Fruit fly (Drosophila melanogaster) whole organism, embryonic: ENCODE data around the gene Stat92E.
A peak's percentile ranks its signal among the peaks of the same experiment; 100 is the strongest.

Experiments
- Ada2b ChIP-seq: fragments of 200-800 bp; sonication (Bioruptor generic); IDR thresholded peaks from 2 replicates; pipeline ENCODE4 v1.3.6; 2022; ENCODE audit warnings: missing biosample characterization, missing genetic modification characterization
- CG11247 ChIP-seq: fragments of 200-800 bp; sonication (Bioruptor generic); IDR thresholded peaks from 2 replicates; pipeline ENCODE4 v1.3.6; 2022; ENCODE audit warnings: missing biosample characterization, missing genetic modification characterization
- CG12071 ChIP-seq: fragments of 200-800 bp; sonication (Bioruptor generic); optimal IDR thresholded peaks from 3 replicates; lab custom pipeline; 2018; ENCODE audit warnings: missing biosample characterization, mild to moderate bottlenecking, missing genetic modification characterization
- CG12104 ChIP-seq: fragments of 200-800 bp; sonication (Bioruptor generic); optimal IDR thresholded peaks from 3 replicates; lab custom pipeline; 2016; ENCODE audit warnings: missing biosample characterization, missing genetic modification characterization
- CG14965 ChIP-seq: fragments of 200-800 bp; sonication (Bioruptor generic); optimal IDR thresholded peaks from 2 replicates; lab custom pipeline; 2016; ENCODE audit warnings: missing biosample characterization, missing genetic modification characterization, borderline replicate concordance
- CG15696 ChIP-seq: fragments of 200-800 bp; sonication (Bioruptor generic); optimal IDR thresholded peaks from 2 replicates; lab custom pipeline; 2019; ENCODE audit warnings: missing biosample characterization, mild to moderate bottlenecking, missing genetic modification characterization, moderate library complexity
- CG17385 ChIP-seq: fragments of 200-800 bp; sonication (Bioruptor generic); optimal IDR thresholded peaks from 3 replicates; lab custom pipeline; 2018; ENCODE audit warnings: missing biosample characterization, mild to moderate bottlenecking, missing genetic modification characterization
- CG31224 ChIP-seq: fragments of 200-800 bp; sonication (Bioruptor generic); IDR thresholded peaks from 2 replicates; pipeline ENCODE4 v1.3.6; 2022; ENCODE audit warnings: missing biosample characterization, missing genetic modification characterization
- CG3281 ChIP-seq: fragments of 200-800 bp; sonication (Bioruptor generic); optimal IDR thresholded peaks from 3 replicates; lab custom pipeline; 2017; ENCODE audit warnings: missing biosample characterization, mild to moderate bottlenecking, missing genetic modification characterization
- CG3407 ChIP-seq: fragments of 200-800 bp; sonication (Bioruptor generic); optimal IDR thresholded peaks from 2 replicates; lab custom pipeline; 2018; ENCODE audit warnings: missing biosample characterization, mild to moderate bottlenecking, missing genetic modification characterization
- CG34224 ChIP-seq: fragments of 200-800 bp; sonication (Bioruptor generic); IDR thresholded peaks from 3 replicates; pipeline ENCODE4 v1.3.6; 2022; ENCODE audit warnings: missing biosample characterization, missing genetic modification characterization; ENCODE audit not compliant: partially characterized antibody
- CG5245 ChIP-seq: fragments of 200-800 bp; sonication (Bioruptor generic); optimal IDR thresholded peaks from 3 replicates; lab custom pipeline; 2016; ENCODE audit warnings: missing biosample characterization, missing genetic modification characterization
- CG7928 ChIP-seq: fragments of 200-800 bp; sonication (Bioruptor generic); optimal IDR thresholded peaks from 2 replicates; lab custom pipeline; 2017; ENCODE audit warnings: missing biosample characterization, mild to moderate bottlenecking, missing genetic modification characterization
- CG9437 ChIP-seq: fragments of 200-800 bp; sonication (Bioruptor generic); optimal IDR thresholded peaks from 2 replicates; lab custom pipeline; 2018; ENCODE audit warnings: missing biosample characterization, mild to moderate bottlenecking, missing genetic modification characterization
- Ets97D ChIP-seq: fragments of 200-800 bp; sonication (Bioruptor generic); optimal IDR thresholded peaks from 3 replicates; lab custom pipeline; 2016; ENCODE audit warnings: missing biosample characterization, missing genetic modification characterization
- GATAe ChIP-seq: fragments of 200-800 bp; sonication (Bioruptor generic); conservative IDR thresholded peaks from 2 replicates; pipeline ENCODE4 v1.3.6; 2022; ENCODE audit warnings: missing biosample characterization, missing genetic modification characterization
- H2.0 ChIP-seq: fragments of 200-800 bp; sonication (Bioruptor generic); IDR thresholded peaks from 2 replicates; pipeline ENCODE4 v1.3.6; 2022; ENCODE audit warnings: missing biosample characterization, missing genetic modification characterization
- Hr39 ChIP-seq: fragments of >200 bp; optimal IDR thresholded peaks from 2 replicates; lab custom pipeline; 2017
- Hr78 ChIP-seq, 2 experiments: fragments of 200-800 bp in 1 of 2; fragments of >200 bp in 1 of 2; sonication (Bioruptor generic) in 1 of 2; optimal IDR thresholded peaks; 2 replicates each; lab custom pipeline; 2017 to 2019; ENCODE audit warnings: missing biosample characterization in 2 of 2, missing genetic modification characterization in 2 of 2, mild to moderate bottlenecking in 1 of 2, moderate library complexity in 1 of 2
- Kr ChIP-seq: fragments of 200-800 bp; sonication (Bioruptor generic); optimal IDR thresholded peaks from 2 replicates; lab custom pipeline; 2017; ENCODE audit warnings: missing biosample characterization, mild to moderate bottlenecking, missing genetic modification characterization
- MESR4 ChIP-seq: fragments of 200-800 bp; sonication (Bioruptor generic); optimal IDR thresholded peaks from 2 replicates; lab custom pipeline; 2018; ENCODE audit warnings: missing biosample characterization, mild to moderate bottlenecking, missing genetic modification characterization, moderate library complexity
- Mrtf ChIP-seq: fragments of 200-800 bp; sonication (Bioruptor generic); IDR thresholded peaks from 3 replicates; pipeline ENCODE4 v1.3.6; 2022; ENCODE audit warnings: missing biosample characterization, missing genetic modification characterization
- Oli ChIP-seq: fragments of 200-800 bp; sonication (Bioruptor generic); optimal IDR thresholded peaks from 2 replicates; lab custom pipeline; 2018; ENCODE audit warnings: missing biosample characterization, mild to moderate bottlenecking, missing genetic modification characterization, moderate library complexity
- Optix ChIP-seq: fragments of 200-800 bp; sonication (Bioruptor generic); IDR thresholded peaks from 3 replicates; pipeline ENCODE4 v1.3.6; 2022; ENCODE audit warnings: missing biosample characterization, missing genetic modification characterization
- Rx ChIP-seq: fragments of 200-800 bp; sonication (Bioruptor generic); IDR thresholded peaks from 2 replicates; pipeline ENCODE4 v1.3.6; 2022; ENCODE audit warnings: missing biosample characterization, missing genetic modification characterization
- cas ChIP-seq: fragments of 200-800 bp; sonication (Bioruptor generic); IDR thresholded peaks from 2 replicates; pipeline ENCODE4 v1.3.6; 2022; ENCODE audit warnings: missing biosample characterization, missing genetic modification characterization
- dan ChIP-seq: fragments of 200-800 bp; sonication (Bioruptor generic); IDR thresholded peaks from 2 replicates; pipeline ENCODE4 v1.3.6; 2022; ENCODE audit warnings: missing biosample characterization, missing genetic modification characterization
- danr ChIP-seq: fragments of 200-800 bp; sonication (Bioruptor generic); IDR thresholded peaks from 2 replicates; pipeline ENCODE4 v1.3.6; 2022; ENCODE audit warnings: missing biosample characterization, missing genetic modification characterization
- emc ChIP-seq: fragments of 200-800 bp; sonication (Bioruptor generic); optimal IDR thresholded peaks from 2 replicates; lab custom pipeline; 2016; ENCODE audit warnings: missing biosample characterization, missing genetic modification characterization
- fd96Cb ChIP-seq: fragments of 200-800 bp; sonication (Bioruptor generic); optimal IDR thresholded peaks from 2 replicates; lab custom pipeline; 2018; ENCODE audit warnings: missing biosample characterization, mild to moderate bottlenecking, missing genetic modification characterization, moderate library complexity
- gfzf ChIP-seq: fragments of 200-800 bp; sonication (Bioruptor generic); optimal IDR thresholded peaks from 2 replicates; lab custom pipeline; 2016; ENCODE audit warnings: missing biosample characterization, mild to moderate bottlenecking, missing genetic modification characterization, moderate library complexity
- grau ChIP-seq: fragments of 200-800 bp; optimal IDR thresholded peaks from 3 replicates; lab custom pipeline; 2019; ENCODE audit warnings: missing biosample characterization, mild to moderate bottlenecking, missing genetic modification characterization, moderate library complexity
- hkb ChIP-seq, 2 experiments: fragments of 200-800 bp in 1 of 2; fragments of >200 bp in 1 of 2; sonication (Bioruptor generic) in 1 of 2; IDR thresholded peaks in 1 of 2; optimal IDR thresholded peaks in 1 of 2; 2 replicates each; pipeline versions ENCODE4 v1.3.6 to Lab custom; 2017 to 2022; ENCODE audit warnings: missing biosample characterization in 1 of 2, missing genetic modification characterization in 1 of 2
- inv ChIP-seq: fragments of 200-800 bp; sonication (Bioruptor generic); IDR thresholded peaks from 2 replicates; pipeline ENCODE4 v1.3.6; 2022; ENCODE audit warnings: missing biosample characterization, missing genetic modification characterization; ENCODE audit not compliant: partially characterized antibody
- jing ChIP-seq: fragments of 200-800 bp; sonication (Bioruptor generic); optimal IDR thresholded peaks from 2 replicates; lab custom pipeline; 2018; ENCODE audit warnings: missing biosample characterization, mild to moderate bottlenecking, missing genetic modification characterization
- lola ChIP-seq, 3 experiments: fragments of >200 bp in 2 of 3; fragments of 200-800 bp in 1 of 3; sonication (Bioruptor generic) in 1 of 3; optimal IDR thresholded peaks; 2 replicates each; lab custom pipeline; 2017 to 2019; ENCODE audit warnings: missing biosample characterization in 3 of 3, missing genetic modification characterization in 3 of 3, mild to moderate bottlenecking in 1 of 3, moderate library complexity in 1 of 3
- onecut ChIP-seq: fragments of 200-800 bp; sonication (Bioruptor generic); IDR thresholded peaks from 2 replicates; pipeline ENCODE4 v1.3.6; 2022; ENCODE audit warnings: missing biosample characterization, missing genetic modification characterization
- pan ChIP-seq, 4 experiments: fragments of >200 bp in 3 of 4; fragments of 200-800 bp in 1 of 4; sonication (Bioruptor generic) in 1 of 4; optimal IDR thresholded peaks in 3 of 4; IDR thresholded peaks in 1 of 4; 2 replicates each; pipeline versions ENCODE4 v1.3.6 to Lab custom; 2017 to 2022; ENCODE audit warnings: missing biosample characterization in 2 of 4, missing genetic modification characterization in 2 of 4, mixed read lengths in 1 of 4
- peb ChIP-seq: fragments of 200-800 bp; sonication (Bioruptor generic); IDR thresholded peaks from 2 replicates; pipeline ENCODE4 v1.3.6; 2022; ENCODE audit warnings: missing biosample characterization, missing genetic modification characterization
- pzg ChIP-seq: fragments of 200-800 bp; sonication (Bioruptor generic); optimal IDR thresholded peaks from 3 replicates; lab custom pipeline; 2018; ENCODE audit warnings: missing biosample characterization, mild to moderate bottlenecking, missing genetic modification characterization, moderate library complexity
- sens ChIP-seq: fragments of 200-800 bp; sonication (Bioruptor generic); peaks from one replicate; lab custom pipeline; 2016; ENCODE audit warnings: missing biosample characterization, missing genetic modification characterization
- stc ChIP-seq: fragments of 200-800 bp; sonication (Bioruptor generic); IDR thresholded peaks from 2 replicates; pipeline ENCODE4 v1.3.6; 2022; ENCODE audit warnings: missing biosample characterization, missing genetic modification characterization
- tin ChIP-seq: fragments of 200-800 bp; sonication (Bioruptor generic); optimal IDR thresholded peaks from 3 replicates; lab custom pipeline; 2016; ENCODE audit warnings: missing biosample characterization, missing genetic modification characterization
- tio ChIP-seq: fragments of 200-800 bp; sonication (Bioruptor generic); optimal IDR thresholded peaks from 2 replicates; lab custom pipeline; 2017; ENCODE audit warnings: missing biosample characterization, missing genetic modification characterization, inconsistent platforms
- tx ChIP-seq: fragments of 200-800 bp; sonication (Bioruptor generic); optimal IDR thresholded peaks from 2 replicates; lab custom pipeline; 2016; ENCODE audit warnings: missing biosample characterization, missing genetic modification characterization
- unpg ChIP-seq: fragments of 200-800 bp; sonication (Bioruptor generic); optimal IDR thresholded peaks from 3 replicates; lab custom pipeline; 2018; ENCODE audit warnings: missing biosample characterization, mild to moderate bottlenecking, missing genetic modification characterization, moderate library complexity
- yki ChIP-seq: fragments of >200 bp; optimal IDR thresholded peaks from 3 replicates; lab custom pipeline; 2018
- zen2 ChIP-seq: fragments of 200-800 bp; sonication (Bioruptor generic); IDR thresholded peaks from 3 replicates; pipeline ENCODE4 v1.3.6; 2022; ENCODE audit warnings: missing biosample characterization, missing genetic modification characterization; ENCODE audit not compliant: partially characterized antibody

Gene Stat92E

dm6 chr3R:20556281-20557113, 4.4 kb upstream of the Stat92E start (continued):
- TF ChIP-seq inv (GFP tag; lab: Robert Waterston, UW) (no peak), Ada2b (peak; percentile 85), pzg (no peak), pan (optimal IDR thresholded peaks at IDR 0.05; lab: Kevin White, UChicago) (no peak), pan (GFP tag; optimal IDR thresholded peaks at IDR 0.05 in 1 of 2, IDR thresholded peaks at IDR 0.05 in 1 of 2) (peak in 1 of 2 experiments; percentile 80), Hr39 (lab: Kevin White, UChicago) (no peak), lola (GFP tag; optimal IDR thresholded peaks at IDR 0.05; lab: Kevin White, UChicago) (no peak), hkb (optimal IDR thresholded peaks at IDR 0.05; lab: Kevin White, UChicago) (no peak), hkb (GFP tag; IDR thresholded peaks at IDR 0.05; lab: Robert Waterston, UW) (peak; percentile 75), CG7928 (GFP tag; lab: Kevin White, UChicago) (peak; percentile 4), CG34224 (no peak), emc (GFP tag; lab: Kevin White, UChicago) (no peak), fd96Cb (peak; percentile 11), Optix (GFP tag; lab: Robert Waterston, UW) (no peak), CG9437 (GFP tag; lab: Kevin White, UChicago) (peak; percentile 45), MESR4 (GFP tag; lab: Kevin White, UChicago) (no peak), tx (no peak), grau (tag; lab: Kevin White, UChicago) (peak; percentile 94), unpg (GFP tag; lab: Kevin White, UChicago) (peak; percentile 53), CG31224 (GFP tag; lab: Robert Waterston, UW) (peak; percentile 79), cas (GFP tag; lab: Robert Waterston, UW) (peak; percentile 77), tio (GFP tag; lab: Kevin White, UChicago) (peak; percentile 61), Kr (GFP tag; lab: Kevin White, UChicago) (no peak), H2.0 (GFP tag; lab: Robert Waterston, UW) (peak; percentile 64), CG17385 (GFP tag; lab: Kevin White, UChicago) (peak; percentile 10), CG3407 (no peak), gfzf (GFP tag; lab: Kevin White, UChicago) (no peak), sens (GFP tag; lab: Kevin White, UChicago) (peak; percentile 87), Mrtf (GFP tag; lab: Robert Waterston, UW) (peak; percentile 73; the same call in 2 of the 3 replicates), Rx (GFP tag; lab: Robert Waterston, UW) (no peak), tin (peak; percentile 52), yki (no peak), CG12071 (GFP tag; lab: Kevin White, UChicago) (no peak), CG3281 (GFP tag; lab: Kevin White, UChicago) (peak; percentile 81), Ets97D (GFP tag; lab: Kevin White, UChicago) (no peak), peb (0 out of 2 replicates have a peak, but pooled peaks have one; percentile 24), jing (GFP tag; lab: Kevin White, UChicago) (peak; percentile 4), zen2 (GFP tag; lab: Robert Waterston, UW) (no peak), CG12104 (GFP tag; lab: Kevin White, UChicago) (no peak), Oli (tag; lab: Kevin White, UChicago) (peak; percentile 78), Hr78 (GFP tag; optimal IDR thresholded peaks at IDR 0.05; lab: Kevin White, UChicago) (no peak), CG15696 (peak; percentile 11), CG11247 (peak; percentile 79), onecut (no peak; the same call in 1 of the 2 replicates), CG5245 (peak; percentile 34), CG14965 (GFP tag; lab: Kevin White, UChicago) (no peak), GATAe (peak; percentile 58; the same call in 1 of the 2 replicates), dan (no peak), danr (GFP tag; lab: Robert Waterston, UW) (peak; percentile 68), stc (GFP tag; lab: Robert Waterston, UW) (peak; percentile 74)
